Fruit fly (Drosophila melanogaster) S2 (cell line): ENCODE results near the gene atms.

Experiments
- CG8478 ChIP-seq: fragments of >200 bp; optimal IDR thresholded peaks from 2 replicates; lab custom pipeline; 2018
- CTCF ChIP-seq, 2 experiments: fragments of >200 bp; optimal IDR thresholded peaks; 2 replicates each; lab custom pipeline; 2018

DNA sequence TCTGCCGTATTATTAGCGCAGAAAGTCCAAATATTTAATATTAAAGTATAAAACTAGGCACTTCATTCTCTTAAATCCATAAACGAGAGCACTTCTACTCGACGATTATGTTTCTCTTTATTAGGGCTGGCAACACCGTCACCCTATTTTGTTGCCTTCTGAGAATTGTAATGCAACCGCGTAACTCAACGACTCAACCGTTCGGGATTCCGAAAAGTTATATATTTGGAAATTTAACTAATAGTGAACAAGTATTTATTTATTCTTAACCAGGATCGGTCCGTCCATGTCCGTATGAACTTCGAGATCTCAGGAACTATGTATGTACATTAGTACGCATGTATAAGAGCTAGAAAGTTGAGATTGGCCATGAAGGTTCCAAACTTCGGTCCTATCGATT is at the start of gene atms:
- TF ChIP-seq CTCF (optimal IDR thresholded peaks at IDR 0.05; lab: Kevin White, UChicago) (no peak), CG8478 (lab: Kevin White, UChicago) (no peak)
